Worm (Caenorhabditis elegans) whole organism, L3 larva: Measurements from ENCODE around the gene fbxa-53.
"Not testable (repeated sequence)": the region's sequence is repeated elsewhere in the genome, so short reads cannot be mapped to it uniquely, and the experiment has no call there.

Experiments used
- R02D3.7 ChIP-seq: fragments of 150-350 bp; optimal IDR thresholded peaks from 2 replicates; lab custom pipeline; 2014; ENCODE audit warnings: missing biosample characterization, missing genetic modification characterization
- ZK546.5 ChIP-seq: sonication (generic microtip); optimal IDR thresholded peaks from 2 replicates; lab custom pipeline; 2017; ENCODE audit warnings: missing biosample characterization, missing genetic modification characterization
- ceh-16 ChIP-seq: sonication (generic microtip); optimal IDR thresholded peaks from 2 replicates; lab custom pipeline; 2017; ENCODE audit warnings: missing biosample characterization, missing genetic modification characterization
- ceh-28 ChIP-seq: fragments of 150-350 bp; optimal IDR thresholded peaks from 2 replicates; lab custom pipeline; 2014; ENCODE audit warnings: missing biosample characterization, missing genetic modification reagents, missing genetic modification characterization
- ceh-82 ChIP-seq: fragments of 150-350 bp; optimal IDR thresholded peaks from 2 replicates; lab custom pipeline; 2014; ENCODE audit warnings: missing biosample characterization, missing genetic modification characterization
- ceh-9 ChIP-seq: sonication (generic microtip); optimal IDR thresholded peaks from 2 replicates; lab custom pipeline; 2018; ENCODE audit warnings: missing biosample characterization, missing genetic modification characterization
- daf-12 ChIP-seq: fragments of 150-350 bp; optimal IDR thresholded peaks from 2 replicates; lab custom pipeline; 2014; ENCODE audit warnings: missing biosample characterization, missing genetic modification reagents, missing genetic modification characterization
- elt-1 ChIP-seq: fragments of 150-350 bp; optimal IDR thresholded peaks from 2 replicates; lab custom pipeline; 2014; ENCODE audit warnings: missing biosample characterization, missing genetic modification characterization
- elt-3 ChIP-seq, 3 experiments: fragments of 150-350 bp in 1 of 3; sonication (generic microtip) in 2 of 3; optimal IDR thresholded peaks; 2 replicates in 2 of 3; 4 replicates in 1 of 3; lab custom pipeline; 2014 to 2017; ENCODE audit warnings: missing biosample characterization in 3 of 3, missing genetic modification characterization in 3 of 3
- eor-1 ChIP-seq, 2 experiments: fragments of 150-350 bp; optimal IDR thresholded peaks; 2 replicates each; lab custom pipeline; 2014 to 2018; ENCODE audit warnings: missing biosample characterization in 2 of 2, missing genetic modification characterization in 2 of 2
- fkh-10 ChIP-seq: sonication (generic microtip); optimal IDR thresholded peaks from 2 replicates; lab custom pipeline; 2017; ENCODE audit warnings: missing biosample characterization, missing genetic modification reagents, missing genetic modification characterization
- fkh-2 ChIP-seq: fragments of 150-350 bp; optimal IDR thresholded peaks from 2 replicates; lab custom pipeline; 2014; ENCODE audit warnings: missing biosample characterization, missing genetic modification reagents, missing genetic modification characterization
- fos-1 ChIP-seq: fragments of 150-350 bp; optimal IDR thresholded peaks from 2 replicates; lab custom pipeline; 2014; ENCODE audit warnings: missing biosample characterization, missing genetic modification characterization
- hmg-11 ChIP-seq: sonication (generic microtip); optimal IDR thresholded peaks from 2 replicates; lab custom pipeline; 2016; ENCODE audit warnings: missing genetic modification characterization, missing compliant biosample characterization
- lin-15B ChIP-seq: fragments of 150-350 bp; optimal IDR thresholded peaks from 2 replicates; lab custom pipeline; 2014; ENCODE audit warnings: missing biosample characterization, missing genetic modification characterization
- lsy-12 ChIP-seq: sonication (generic microtip); optimal IDR thresholded peaks from 2 replicates; lab custom pipeline; 2016; ENCODE audit warnings: mild to moderate bottlenecking, missing genetic modification characterization, missing compliant biosample characterization
- mdl-1 ChIP-seq: fragments of 150-350 bp; optimal IDR thresholded peaks from 2 replicates; lab custom pipeline; 2014; ENCODE audit warnings: missing biosample characterization, missing genetic modification characterization
- mml-1 ChIP-seq: fragments of 150-350 bp; sonication (generic microtip); optimal IDR thresholded peaks from 3 replicates; lab custom pipeline; 2014; ENCODE audit warnings: missing biosample characterization, missing genetic modification characterization
- nfya-1 ChIP-seq: sonication (generic microtip); optimal IDR thresholded peaks from 2 replicates; lab custom pipeline; 2017; ENCODE audit warnings: missing genetic modification characterization, mild to moderate bottlenecking, missing compliant biosample characterization, antibody characterized with exemption, moderate library complexity; ENCODE audit not compliant: insufficient read depth
- nhr-12 ChIP-seq: fragments of 150-350 bp; optimal IDR thresholded peaks from 2 replicates; lab custom pipeline; 2014; ENCODE audit warnings: missing biosample characterization, missing genetic modification characterization
- nhr-23 ChIP-seq: fragments of 150-350 bp; optimal IDR thresholded peaks from 2 replicates; lab custom pipeline; 2014; ENCODE audit warnings: missing biosample characterization, missing genetic modification reagents, missing genetic modification characterization
- nhr-25 ChIP-seq: sonication (generic microtip); optimal IDR thresholded peaks from 2 replicates; lab custom pipeline; 2017; ENCODE audit warnings: missing biosample characterization, missing genetic modification characterization
- nhr-28 ChIP-seq: fragments of 150-350 bp; optimal IDR thresholded peaks from 2 replicates; lab custom pipeline; 2014; ENCODE audit warnings: missing biosample characterization, missing genetic modification characterization
- nhr-43 ChIP-seq: sonication (generic microtip); optimal IDR thresholded peaks from 2 replicates; lab custom pipeline; 2016; ENCODE audit warnings: mild to moderate bottlenecking, missing genetic modification characterization, missing compliant biosample characterization; ENCODE audit not compliant: poor library complexity, severe bottlenecking
- nhr-67 ChIP-seq: fragments of 150-350 bp; optimal IDR thresholded peaks from 2 replicates; lab custom pipeline; 2014; ENCODE audit warnings: missing biosample characterization, missing genetic modification characterization
- nhr-76 ChIP-seq: fragments of 150-350 bp; sonication (generic microtip); optimal IDR thresholded peaks from 5 replicates; lab custom pipeline; 2014; ENCODE audit warnings: missing biosample characterization, missing genetic modification characterization
- nhr-77 ChIP-seq: fragments of 150-350 bp; optimal IDR thresholded peaks from 2 replicates; lab custom pipeline; 2014; ENCODE audit warnings: missing biosample characterization, missing genetic modification characterization
- pqm-1 ChIP-seq: fragments of 150-350 bp; optimal IDR thresholded peaks from 2 replicates; lab custom pipeline; 2017; ENCODE audit warnings: missing biosample characterization, missing genetic modification characterization, inconsistent platforms
- skn-1 ChIP-seq: fragments of 150-350 bp; optimal IDR thresholded peaks from 2 replicates; lab custom pipeline; 2014; ENCODE audit warnings: missing biosample characterization, missing genetic modification characterization
- snpc-4 ChIP-seq: fragments of 150-350 bp; optimal IDR thresholded peaks from 2 replicates; lab custom pipeline; 2014; ENCODE audit warnings: missing biosample characterization, missing genetic modification characterization
- tbx-2 ChIP-seq: sonication (generic microtip); optimal IDR thresholded peaks from 2 replicates; lab custom pipeline; 2016; ENCODE audit warnings: mild to moderate bottlenecking, missing genetic modification characterization, missing compliant biosample characterization
- unc-39 ChIP-seq: sonication (generic microtip); optimal IDR thresholded peaks from 4 replicates; lab custom pipeline; 2017; ENCODE audit warnings: missing biosample characterization, missing genetic modification characterization
- unc-62 ChIP-seq: fragments of 150-350 bp; sonication (generic microtip); optimal IDR thresholded peaks from 4 replicates; lab custom pipeline; 2014; ENCODE audit warnings: missing biosample characterization, missing genetic modification reagents, missing genetic modification characterization
- ztf-11 ChIP-seq: fragments of 150-350 bp; optimal IDR thresholded peaks from 2 replicates; lab custom pipeline; 2014; ENCODE audit warnings: missing biosample characterization, missing genetic modification characterization
- ztf-4 ChIP-seq: fragments of 150-350 bp; optimal IDR thresholded peaks from 2 replicates; lab custom pipeline; 2014; ENCODE audit warnings: missing biosample characterization, missing genetic modification characterization

The fbxa-53 gene

ce11 chrX:1703049-1703448 lies 15.3 kb downstream of the fbxa-53 start:
- TF ChIP-seq hmg-11: no peak
- no peak for TF ChIP-seq R02D3.7 (tag; lab: Kevin White, UChicago)
- TF ChIP-seq mml-1: no peak

- TF ChIP-seq tbx-2 (tag; lab: Kevin White, UChicago) (no peak), ceh-9 (no peak), lsy-12 (tag; lab: Kevin White, UChicago) (no peak), ztf-11 (tag; lab: Kevin White, UChicago) (no peak), eor-1 (tag; optimal IDR thresholded peaks at IDR 0.05; lab: Kevin White, UChicago) (no peak), nfya-1 (tag; lab: Kevin White, UChicago) (no peak), ceh-82 (tag; lab: Kevin White, UChicago) (no peak), fkh-2 (tag; lab: Kevin White, UChicago) (no peak), unc-62 (GFP tag; lab: Kevin White, UChicago) (no peak), elt-3 (tag; optimal IDR thresholded peaks at IDR 0.05; lab: Kevin White, UChicago) (no peak), mdl-1 (tag; lab: Kevin White, UChicago) (no peak), ZK546.5 (no peak), nhr-25 (tag; lab: Kevin White, UChicago) (no peak), ztf-4 (tag; lab: Kevin White, UChicago) (no peak), skn-1 (tag; lab: Kevin White, UChicago) (no peak), nhr-12 (tag; lab: Kevin White, UChicago) (no peak), fos-1 (no peak)
Measured at ce11 chrX:1698476-1698875, 19.9 kb downstream of the fbxa-53 start.

ce11 chrX:1696879-1697278 lies 21.5 kb downstream of the fbxa-53 start, which contains the start of gene C36C9.4:
Gene C36C9.4 (minus strand): TSS chrX:1696979.
- not testable (repeated sequence) for TF ChIP-seq hmg-11; lin-15B (tag; lab: Kevin White, UChicago); elt-1 (tag; lab: Kevin White, UChicago)

ce11 chrX:1690894-1691293 lies 27.5 kb downstream of the fbxa-53 start, which contains the start of gene C36C9.6:
Gene C36C9.6 (minus strand): TSS chrX:1690994.
- not testable (repeated sequence) for TF ChIP-seq nhr-67, lsy-12, pqm-1 (tag; lab: Kevin White, UChicago)
- TF ChIP-seq, all 47 proteins: peak for 0; not testable (repeated sequence) for 47

ce11 chrX:1689996-1690395 lies 28.4 kb downstream of the fbxa-53 start, which contains the start of gene C36C9.12:
Gene C36C9.12 (minus strand): TSS chrX:1690096.
- not testable (repeated sequence) for TF ChIP-seq nhr-23; snpc-4 (tag; lab: Kevin White, UChicago); R02D3.7 (tag; lab: Kevin White, UChicago)

- not testable (repeated sequence) for TF ChIP-seq unc-39, R02D3.7, nhr-43 (tag; lab: Kevin White, UChicago)
Measured at ce11 chrX:1687079-1687478, 31.3 kb downstream of the fbxa-53 start, which contains the start of gene C36C9.11. Gene C36C9.11 (plus strand): TSS chrX:1687379.

ce11 chrX:1682558-1682957 lies 35.8 kb downstream of the fbxa-53 start, which contains the start of gene meg-4:
Gene meg-4 (plus strand): TSS chrX:1682954.
- TF ChIP-seq nhr-77 (no peak), eor-1 (tag; optimal IDR thresholded peaks at IDR 0.05; lab: Kevin White, UChicago) (no peak), nhr-43 (tag; lab: Kevin White, UChicago) (no peak), fkh-2 (tag; lab: Kevin White, UChicago) (no peak), fkh-10 (GFP tag; lab: Kevin White, UChicago) (no peak), ceh-16 (tag; lab: Kevin White, UChicago) (no peak), R02D3.7 (tag; lab: Kevin White, UChicago) (no peak), nhr-67 (tag; lab: Kevin White, UChicago) (no peak), daf-12 (tag; lab: Kevin White, UChicago) (no peak), mml-1 (no peak), nhr-76 (tag; lab: Kevin White, UChicago) (no peak), ZK546.5 (no peak), ceh-28 (tag; lab: Kevin White, UChicago) (no peak), nhr-25 (tag; lab: Kevin White, UChicago) (no peak), nhr-28 (tag; lab: Kevin White, UChicago) (no peak)
